Worm (Caenorhabditis elegans): Measurements from ENCODE around the gene F10G7.12.

- TF ChIP-seq T22C8.4 (GFP tag; IDR thresholded peaks at IDR 0.05) (no peak), tab-1 (GFP tag; IDR thresholded peaks at IDR 0.05) (no peak), ztf-23 (GFP tag; IDR thresholded peaks at IDR 0.05) (no peak), ztf-29 (GFP tag; IDR thresholded peaks at IDR 0.05) (no peak), klf-2 (GFP tag; conservative IDR thresholded peaks at IDR 0.05) (no peak), ref-1 (GFP tag; conservative IDR thresholded peaks at IDR 0.05) (no peak), med-1 (GFP tag; optimal IDR thresholded peaks at IDR 0.05; ENCODE audit: insufficient read depth) (no peak)
Observed at ce11 chrII:4715676-4716075, 26.1 kb downstream of the F10G7.12 start, which contains the start of gene F41C3.8.
